Worm (Caenorhabditis elegans) whole organism, L4 larva: ENCODE results near the gene egl-21.

Experiments
- D1046.2 ChIP-seq: fragments of 200-800 bp; sonication (Bioruptor generic); IDR thresholded peaks from 2 replicates; pipeline ENCODE4 v1.3.6; 2022; ENCODE audit warnings: missing genetic modification characterization, missing compliant biosample characterization
- F26F4.8 ChIP-seq: fragments of 200-800 bp; sonication (Bioruptor generic); conservative IDR thresholded peaks from 2 replicates; pipeline ENCODE4 v1.3.6; 2022; ENCODE audit warnings: missing genetic modification characterization, missing compliant biosample characterization
- F37D6.2 ChIP-seq: sonication (generic microtip); optimal IDR thresholded peaks from 2 replicates; lab custom pipeline; 2016; ENCODE audit warnings: mild to moderate bottlenecking, missing genetic modification characterization, missing compliant biosample characterization
- F44E2.7 ChIP-seq: fragments of 200-800 bp; sonication (Bioruptor generic); IDR thresholded peaks from 2 replicates; pipeline ENCODE4 v2.1.2; 2022; ENCODE audit warnings: missing genetic modification characterization, missing compliant biosample characterization
- R02D3.7 ChIP-seq: fragments of 150-350 bp; sonication (generic microtip); optimal IDR thresholded peaks from 3 replicates; lab custom pipeline; 2014; ENCODE audit warnings: missing biosample characterization, missing genetic modification characterization
- Y105C5A.15 ChIP-seq: fragments of 200-800 bp; sonication (Bioruptor generic); IDR thresholded peaks from 2 replicates; pipeline ENCODE4 v1.3.6; 2022; ENCODE audit warnings: missing genetic modification characterization, missing compliant biosample characterization
- ZK546.5 ChIP-seq, 2 experiments: sonication (generic microtip); optimal IDR thresholded peaks; 2 replicates each; lab custom pipeline; 2017; ENCODE audit warnings: missing biosample characterization in 2 of 2, missing genetic modification characterization in 2 of 2
- aha-1 ChIP-seq: fragments of 150-350 bp; peaks from one replicate; lab custom pipeline; 2014; ENCODE audit warnings: missing biosample characterization, missing genetic modification characterization
- ama-1 ChIP-seq: fragments of 150-350 bp; optimal IDR thresholded peaks from 2 replicates; lab custom pipeline; 2014; ENCODE audit warnings: inconsistent platforms, mixed read lengths
- attf-4 ChIP-seq: sonication (generic microtip); optimal IDR thresholded peaks from 3 replicates; lab custom pipeline; 2017; ENCODE audit warnings: missing biosample characterization, missing genetic modification characterization
- ceh-20 ChIP-seq: fragments of 200-800 bp; sonication (Bioruptor generic); IDR thresholded peaks from 2 replicates; pipeline ENCODE4 v1.3.6; 2022; ENCODE audit warnings: missing genetic modification reagents, missing genetic modification characterization, missing compliant biosample characterization
- ceh-28 ChIP-seq: fragments of 150-350 bp; optimal IDR thresholded peaks from 2 replicates; lab custom pipeline; 2014; ENCODE audit warnings: missing biosample characterization, missing genetic modification reagents, missing genetic modification characterization
- ceh-32 ChIP-seq: sonication (generic microtip); optimal IDR thresholded peaks from 2 replicates; lab custom pipeline; 2016; ENCODE audit warnings: mild to moderate bottlenecking, missing genetic modification characterization, missing compliant biosample characterization; ENCODE audit not compliant: poor library complexity
- ceh-44 ChIP-seq: fragments of 200-800 bp; sonication (Bioruptor generic); IDR thresholded peaks from 2 replicates; pipeline ENCODE4 v1.3.6; 2022; ENCODE audit warnings: missing genetic modification reagents, missing genetic modification characterization, missing compliant biosample characterization
- ceh-82 ChIP-seq: sonication (generic microtip); optimal IDR thresholded peaks from 2 replicates; lab custom pipeline; 2017; ENCODE audit warnings: missing biosample characterization, missing genetic modification characterization
- ces-1 ChIP-seq: fragments of 150-350 bp; sonication (generic microtip); optimal IDR thresholded peaks from 4 replicates; lab custom pipeline; 2014; ENCODE audit warnings: missing biosample characterization, missing genetic modification reagents, missing genetic modification characterization
- ctbp-1 ChIP-seq: fragments of 200-800 bp; sonication (Bioruptor generic); IDR thresholded peaks from 2 replicates; pipeline ENCODE4 v1.3.6; 2022; ENCODE audit warnings: missing genetic modification reagents, missing genetic modification characterization, missing compliant biosample characterization
- daf-12 ChIP-seq: fragments of 150-350 bp; optimal IDR thresholded peaks from 2 replicates; lab custom pipeline; 2014; ENCODE audit warnings: missing biosample characterization, missing genetic modification reagents, missing genetic modification characterization
- dmd-8 ChIP-seq: fragments of 200-800 bp; sonication (Bioruptor generic); IDR thresholded peaks from 2 replicates; pipeline ENCODE4 v1.3.6; 2022; ENCODE audit warnings: missing genetic modification characterization, missing compliant biosample characterization
- dpl-1 ChIP-seq: fragments of 150-350 bp; optimal IDR thresholded peaks from 2 replicates; lab custom pipeline; 2014; ENCODE audit warnings: missing biosample characterization, missing genetic modification reagents, missing genetic modification characterization
- dve-1 ChIP-seq: sonication (generic microtip); optimal IDR thresholded peaks from 2 replicates; lab custom pipeline; 2017; ENCODE audit warnings: antibody characterized with exemption, mild to moderate bottlenecking, missing genetic modification characterization, missing compliant biosample characterization; ENCODE audit not compliant: insufficient read depth
- egl-27 ChIP-seq: sonication (generic microtip); optimal IDR thresholded peaks from 3 replicates; lab custom pipeline; 2017; ENCODE audit warnings: missing biosample characterization, missing genetic modification reagents, missing genetic modification characterization
- fos-1 ChIP-seq: fragments of 150-350 bp; optimal IDR thresholded peaks from 2 replicates; lab custom pipeline; 2014; ENCODE audit warnings: missing biosample characterization, missing genetic modification characterization
- hif-1 ChIP-seq, 2 experiments: sonication (generic microtip); optimal IDR thresholded peaks; 2 replicates each; lab custom pipeline; 2016 to 2017; ENCODE audit warnings: missing compliant biosample characterization in 2 of 2, missing genetic modification characterization in 2 of 2, missing genetic modification reagents in 2 of 2, missing genotype in 2 of 2, mild to moderate bottlenecking in 1 of 2
- hlh-30 ChIP-seq: sonication (generic microtip); optimal IDR thresholded peaks from 2 replicates; lab custom pipeline; 2017; ENCODE audit warnings: antibody characterized with exemption, mild to moderate bottlenecking, missing genetic modification characterization, missing compliant biosample characterization; ENCODE audit not compliant: insufficient read depth
- hmg-1.1 ChIP-seq: fragments of 200-800 bp; sonication (Bioruptor generic); IDR thresholded peaks from 2 replicates; pipeline ENCODE4 v1.3.6; 2022; ENCODE audit warnings: missing genetic modification reagents, missing genetic modification characterization, missing compliant biosample characterization
- jun-1 ChIP-seq: fragments of 150-350 bp; optimal IDR thresholded peaks from 2 replicates; lab custom pipeline; 2014; ENCODE audit warnings: missing biosample characterization, missing genetic modification reagents, missing genetic modification characterization
- lin-13 ChIP-seq: fragments of 150-350 bp; optimal IDR thresholded peaks from 2 replicates; lab custom pipeline; 2014; ENCODE audit warnings: missing biosample characterization, missing genetic modification reagents, missing genetic modification characterization
- lin-29 ChIP-seq: fragments of 200-800 bp; sonication (Bioruptor generic); IDR thresholded peaks from 2 replicates; pipeline ENCODE4 v1.3.6; 2022; ENCODE audit warnings: missing genetic modification reagents, missing genetic modification characterization, missing compliant biosample characterization
- lin-39 ChIP-seq: fragments of 150-350 bp; optimal IDR thresholded peaks from 2 replicates; lab custom pipeline; 2014; ENCODE audit warnings: missing biosample characterization, missing genetic modification reagents, missing genetic modification characterization
- madf-9 ChIP-seq: fragments of 200-800 bp; sonication (Bioruptor generic); conservative IDR thresholded peaks from 2 replicates; pipeline ENCODE4 v1.3.6; 2022; ENCODE audit warnings: missing genetic modification reagents, missing genetic modification characterization, missing compliant biosample characterization
- mdl-1 ChIP-seq, 2 experiments: fragments of 150-350 bp in 1 of 2; sonication (generic microtip) in 1 of 2; optimal IDR thresholded peaks; 2 replicates each; lab custom pipeline; 2014 to 2017; ENCODE audit warnings: missing biosample characterization in 2 of 2, missing genetic modification characterization in 2 of 2
- mdt-29 ChIP-seq: fragments of 200-800 bp; sonication (Bioruptor generic); IDR thresholded peaks from 2 replicates; pipeline ENCODE4 v1.3.6; 2022; ENCODE audit warnings: missing genetic modification reagents, missing genetic modification characterization, missing compliant biosample characterization
- mes-2 ChIP-seq: sonication (generic microtip); optimal IDR thresholded peaks from 2 replicates; lab custom pipeline; 2016; ENCODE audit warnings: missing genotype, mild to moderate bottlenecking, missing genetic modification characterization, missing compliant biosample characterization; ENCODE audit not compliant: poor library complexity, severe bottlenecking
- nhr-10 ChIP-seq: fragments of 150-350 bp; optimal IDR thresholded peaks from 2 replicates; lab custom pipeline; 2014; ENCODE audit warnings: missing biosample characterization, missing genetic modification characterization
- nhr-11 ChIP-seq: fragments of 150-350 bp; optimal IDR thresholded peaks from 2 replicates; lab custom pipeline; 2014; ENCODE audit warnings: missing biosample characterization, missing genetic modification characterization
- nhr-28 ChIP-seq: fragments of 150-350 bp; optimal IDR thresholded peaks from 2 replicates; lab custom pipeline; 2014; ENCODE audit warnings: missing biosample characterization, missing genetic modification characterization
- nhr-41 ChIP-seq: fragments of 200-800 bp; sonication (Bioruptor generic); IDR thresholded peaks from 2 replicates; pipeline ENCODE4 v1.3.6; 2022; ENCODE audit warnings: missing genetic modification reagents, missing genetic modification characterization, missing compliant biosample characterization
- nhr-48 ChIP-seq: sonication (generic microtip); optimal IDR thresholded peaks from 2 replicates; lab custom pipeline; 2016; ENCODE audit warnings: mild to moderate bottlenecking, missing genetic modification characterization, missing compliant biosample characterization
- nhr-77 ChIP-seq: fragments of 150-350 bp; optimal IDR thresholded peaks from 2 replicates; lab custom pipeline; 2014; ENCODE audit warnings: missing biosample characterization, missing genetic modification characterization
- sdz-12 ChIP-seq: fragments of 200-800 bp; sonication (Bioruptor generic); optimal IDR thresholded peaks from 2 replicates; lab custom pipeline; 2018; ENCODE audit warnings: mild to moderate bottlenecking, missing genetic modification characterization, missing compliant biosample characterization
- snpc-1.2 ChIP-seq: fragments of 200-800 bp; sonication (Bioruptor generic); IDR thresholded peaks from 2 replicates; pipeline ENCODE4 v1.3.6; 2022; ENCODE audit warnings: missing genetic modification reagents, missing genetic modification characterization, missing compliant biosample characterization
- snpc-4 ChIP-seq: fragments of 150-350 bp; optimal IDR thresholded peaks from 2 replicates; lab custom pipeline; 2014; ENCODE audit warnings: missing biosample characterization, missing genetic modification characterization
- spr-1 ChIP-seq: sonication (generic microtip); optimal IDR thresholded peaks from 2 replicates; lab custom pipeline; 2016; ENCODE audit warnings: mild to moderate bottlenecking, missing genetic modification characterization, missing compliant biosample characterization
- unc-130 ChIP-seq: sonication (generic microtip); optimal IDR thresholded peaks from 2 replicates; lab custom pipeline; 2016; ENCODE audit warnings: missing genetic modification reagents, missing genetic modification characterization, missing compliant biosample characterization
- vab-7 ChIP-seq: fragments of 200-800 bp; sonication (Bioruptor generic); IDR thresholded peaks from 2 replicates; pipeline ENCODE4 v1.3.6; 2022; ENCODE audit warnings: missing genetic modification reagents, missing genetic modification characterization, missing compliant biosample characterization
- zfp-3 ChIP-seq: fragments of 200-800 bp; sonication (Bioruptor generic); conservative IDR thresholded peaks from 2 replicates; pipeline ENCODE4 v1.3.6; 2022; ENCODE audit warnings: missing genetic modification reagents, missing genetic modification characterization, missing compliant biosample characterization
- ztf-11 ChIP-seq: fragments of 150-350 bp; optimal IDR thresholded peaks from 2 replicates; lab custom pipeline; 2014; ENCODE audit warnings: missing biosample characterization, missing genetic modification characterization
- ztf-7 ChIP-seq: fragments of 150-350 bp; optimal IDR thresholded peaks from 2 replicates; lab custom pipeline; 2014; ENCODE audit warnings: missing biosample characterization, missing genetic modification characterization

Gene egl-21

ce11 chrIV:10503750-10504232, 22.1 kb upstream of the egl-21 start (continued):
- TF ChIP-seq D1046.2 (GFP tag; lab: Robert Waterston, UW) (no peak), ces-1 (GFP tag; lab: Kevin White, UChicago) (no peak), fos-1 (tag; lab: Kevin White, UChicago) (no peak), mdl-1 (tag; optimal IDR thresholded peaks at IDR 0.05; lab: Kevin White, UChicago) (peak; percentile 32 to 54), madf-9 (GFP tag; lab: Robert Waterston, UW) (0 out of 2 replicates have a peak, but pooled peaks have one; percentile 40), ztf-11 (tag; lab: Kevin White, UChicago) (no peak), ztf-7 (tag; lab: Kevin White, UChicago) (no peak), jun-1 (tag; lab: Kevin White, UChicago) (no peak), lin-29 (GFP tag; lab: Robert Waterston, UW) (no peak), hlh-30 (peak; percentile 41), F37D6.2 (tag; lab: Kevin White, UChicago) (peak; percentile 62), nhr-11 (tag; lab: Kevin White, UChicago) (peak; percentile 90), nhr-10 (tag; lab: Kevin White, UChicago) (no peak), hmg-1.1 (GFP tag; lab: Robert Waterston, UW) (peak; percentile 71), ceh-28 (tag; lab: Kevin White, UChicago) (peak; percentile 70), ceh-20 (GFP tag; lab: Robert Waterston, UW) (no peak), unc-130 (no peak), egl-27 (tag; lab: Kevin White, UChicago) (no peak), nhr-48 (no peak), dve-1 (tag; lab: Kevin White, UChicago) (no peak), vab-7 (GFP tag; lab: Robert Waterston, UW) (0 out of 2 replicates have a peak, but pooled peaks have one; percentile 12), snpc-1.2 (GFP tag; lab: Robert Waterston, UW) (0 out of 2 replicates have a peak, but pooled peaks have one; percentile 28), hif-1 (tag; optimal IDR thresholded peaks at IDR 0.05; lab: Kevin White, UChicago) (peak in 1 of 2 experiments; percentile 28)

- no peak for TF ChIP-seq R02D3.7
- no peak for TF ChIP-seq snpc-4
- no peak for TF ChIP-seq nhr-41 (GFP tag; lab: Robert Waterston, UW)
- TF ChIP-seq nhr-77 (tag; lab: Kevin White, UChicago) = peak; percentile 86
- TF ChIP-seq lin-39 (tag; lab: Kevin White, UChicago) = no peak
- TF ChIP-seq mdt-29 = no peak
- no peak for TF ChIP-seq daf-12
- no peak for TF ChIP-seq lin-13 (GFP tag; lab: Kevin White, UChicago)
- no peak for TF ChIP-seq ztf-11 (tag; lab: Kevin White, UChicago)
- TF ChIP-seq attf-4 = no peak
- peak; percentile 74 for TF ChIP-seq mes-2 (tag; lab: Kevin White, UChicago)
- TF ChIP-seq ztf-7 (tag; lab: Kevin White, UChicago) = no peak
- TF ChIP-seq spr-1 = no peak
- no peak for TF ChIP-seq fos-1 (tag; lab: Kevin White, UChicago)
- peak; percentile 25 for TF ChIP-seq nhr-48
- TF ChIP-seq Y105C5A.15 (GFP tag; lab: Robert Waterston, UW) = no peak
- peak; percentile 95 for TF ChIP-seq dve-1 (tag; lab: Kevin White, UChicago)
- TF ChIP-seq hmg-1.1 (GFP tag; lab: Robert Waterston, UW) = peak; percentile 30; the same call in 1 of the 2 replicates
- TF ChIP-seq ZK546.5 (tag; optimal IDR thresholded peaks at IDR 0.05; lab: Kevin White, UChicago) = no peak
- TF ChIP-seq dpl-1 = no peak
- no peak for TF ChIP-seq ctbp-1 (GFP tag; lab: Robert Waterston, UW)
- TF ChIP-seq snpc-1.2 (GFP tag; lab: Robert Waterston, UW) = no peak
- TF ChIP-seq aha-1 (tag; lab: Kevin White, UChicago) = peak; percentile 89
- no peak for TF ChIP-seq ceh-44 (GFP tag; lab: Robert Waterston, UW)
- no peak for TF ChIP-seq dmd-8 (GFP tag; lab: Robert Waterston, UW)
- TF ChIP-seq ama-1 (lab: Kevin White, UChicago) = peak; percentile 65
- peak; percentile 90 for TF ChIP-seq nhr-28
- no peak for TF ChIP-seq sdz-12 (GFP tag; lab: Kevin White, UChicago)
- no peak for TF ChIP-seq ceh-82 (tag; lab: Kevin White, UChicago)
- no peak for TF ChIP-seq F26F4.8
- TF ChIP-seq ceh-20 (GFP tag; lab: Robert Waterston, UW) = no peak
- no peak for TF ChIP-seq F44E2.7 (GFP tag; lab: Robert Waterston, UW)
- no peak for TF ChIP-seq ceh-32 (tag; lab: Kevin White, UChicago)
- TF ChIP-seq zfp-3 (GFP tag; lab: Robert Waterston, UW) = 0 out of 2 replicates have a peak, but pooled peaks have one; percentile 37
- TF ChIP-seq madf-9 (GFP tag; lab: Robert Waterston, UW) = no peak
These were observed 20.7 kb upstream of the egl-21 start for ce11 chrIV:10502345-10502744.
